Worm (Caenorhabditis elegans) whole organism, L4 larva: ENCODE measurements around the gene Y39G8B.7.

ENCODE experiments used
- ZK546.5 ChIP-seq, 2 experiments: sonication (generic microtip); optimal IDR thresholded peaks; 2 replicates each; lab custom pipeline; 2017; ENCODE audit warnings: missing biosample characterization in 2 of 2, missing genetic modification characterization in 2 of 2
- hmg-1.1 ChIP-seq: fragments of 200-800 bp; sonication (Bioruptor generic); IDR thresholded peaks from 2 replicates; pipeline ENCODE4 v1.3.6; 2022; ENCODE audit warnings: missing genetic modification reagents, missing genetic modification characterization, missing compliant biosample characterization
- nhr-28 ChIP-seq: fragments of 150-350 bp; optimal IDR thresholded peaks from 2 replicates; lab custom pipeline; 2014; ENCODE audit warnings: missing biosample characterization, missing genetic modification characterization
- snpc-1.2 ChIP-seq: fragments of 200-800 bp; sonication (Bioruptor generic); IDR thresholded peaks from 2 replicates; pipeline ENCODE4 v1.3.6; 2022; ENCODE audit warnings: missing genetic modification reagents, missing genetic modification characterization, missing compliant biosample characterization
- unc-62 ChIP-seq, 3 experiments: fragments of 150-350 bp in 1 of 3; sonication (generic microtip); optimal IDR thresholded peaks in 2 of 3; peaks in 1 of 3; 1 replicate in 1 of 3; 2 replicates in 2 of 3; lab custom pipeline; 2014 to 2017; ENCODE audit warnings: missing biosample characterization in 3 of 3, missing genetic modification characterization in 3 of 3, missing genetic modification reagents in 3 of 3, missing genotype in 1 of 3
- zfp-2 ChIP-seq: sonication (generic microtip); optimal IDR thresholded peaks from 2 replicates; lab custom pipeline; 2016; ENCODE audit warnings: mild to moderate bottlenecking, missing genetic modification characterization, missing compliant biosample characterization
- ztf-11 ChIP-seq: fragments of 150-350 bp; optimal IDR thresholded peaks from 2 replicates; lab custom pipeline; 2014; ENCODE audit warnings: missing biosample characterization, missing genetic modification characterization

DNA sequence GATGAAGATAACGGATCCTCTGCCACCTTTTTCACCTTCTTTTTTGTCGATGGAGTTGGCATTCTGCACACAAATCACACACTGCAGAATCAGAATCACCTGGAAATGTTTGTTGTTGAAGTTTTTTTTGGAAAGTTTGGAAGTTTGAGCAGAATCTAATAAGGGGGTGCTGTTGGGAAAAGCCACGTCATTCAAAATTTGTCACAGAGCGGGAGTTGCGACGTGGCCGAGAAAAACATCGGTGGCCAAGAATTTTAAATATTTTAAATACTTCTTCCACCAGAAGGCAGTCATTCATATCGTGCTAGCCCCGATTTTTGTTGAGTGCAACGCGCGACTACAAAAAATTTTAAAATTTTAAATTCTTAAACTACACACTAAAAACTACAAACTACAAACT is 32.5 kb downstream of the Y39G8B.7 start, which contains the start of gene rpi-1:
- TF ChIP-seq zfp-2 (tag; lab: Kevin White, UChicago) (no peak), ztf-11 (tag; lab: Kevin White, UChicago) (no peak), unc-62 (GFP tag; optimal IDR thresholded peaks at IDR 0.05 in 1 of 2; lab: Kevin White, UChicago) (no peak), unc-62 (tag; optimal IDR thresholded peaks at IDR 0.05; lab: Kevin White, UChicago) (no peak), snpc-1.2 (GFP tag; lab: Robert Waterston, UW) (no peak), hmg-1.1 (GFP tag; lab: Robert Waterston, UW) (no peak), ZK546.5 (tag; optimal IDR thresholded peaks at IDR 0.05; lab: Kevin White, UChicago) (no peak), nhr-28 (tag; lab: Kevin White, UChicago) (no peak)
